Fruit fly (Drosophila melanogaster) whole organism, larva: Measurements from ENCODE around the gene CG14183.
A peak's percentile ranks its signal among the peaks of the same experiment; 100 is the strongest.

Experiments
- noc ChIP-seq: fragments of 200-800 bp; sonication (Bioruptor generic); optimal IDR thresholded peaks from 3 replicates; lab custom pipeline; 2019; ENCODE audit warnings: missing biosample characterization, mild to moderate bottlenecking, missing genetic modification characterization, moderate library complexity

The CG14183 gene

DNA sequence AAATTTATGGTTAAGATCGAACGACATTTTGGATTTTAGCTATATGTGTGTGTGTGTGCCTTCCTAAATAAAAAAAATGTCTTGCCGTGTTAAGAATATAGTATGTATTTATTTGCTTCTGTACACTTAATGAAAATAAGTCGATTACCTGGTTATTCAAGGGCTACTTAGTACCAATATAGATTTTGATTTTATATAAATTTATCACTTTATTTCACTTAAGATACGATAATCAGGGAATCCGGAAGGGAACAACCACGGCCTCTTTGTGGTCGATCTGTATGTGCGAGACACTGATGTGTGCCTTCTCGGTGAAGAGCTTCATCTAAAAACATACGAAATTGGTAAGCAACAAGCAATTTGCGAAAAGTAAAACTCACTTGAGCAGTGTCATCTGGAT is at the start of gene CG14183:
Gene CG14183, minus strand, starts transcription at position 101 of the 400 bp plus-strand sequence.
- TF ChIP-seq noc (tag; lab: Kevin White, UChicago) = no peak

DNA sequence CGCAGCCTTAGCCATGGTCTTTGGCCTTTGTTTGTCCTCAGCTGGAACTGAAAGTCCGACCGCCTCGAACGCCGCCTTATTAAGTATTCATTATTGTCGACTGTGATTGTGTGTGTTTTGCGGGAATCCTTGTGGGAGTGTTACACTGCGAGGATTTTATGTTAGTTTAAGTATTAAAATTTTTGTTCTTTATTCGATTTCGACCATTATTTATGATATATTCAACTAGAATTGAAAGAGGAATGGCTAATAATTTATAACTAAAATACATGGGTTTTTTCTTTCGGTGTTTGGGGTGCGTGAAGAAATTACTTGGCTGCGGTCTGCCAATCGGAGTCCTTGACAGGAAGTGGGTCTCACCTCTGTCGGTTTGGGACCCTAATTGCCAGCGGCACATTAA is 34.9 kb upstream of the CG14183 start:
- no peak for TF ChIP-seq noc (tag; lab: Kevin White, UChicago)

DNA sequence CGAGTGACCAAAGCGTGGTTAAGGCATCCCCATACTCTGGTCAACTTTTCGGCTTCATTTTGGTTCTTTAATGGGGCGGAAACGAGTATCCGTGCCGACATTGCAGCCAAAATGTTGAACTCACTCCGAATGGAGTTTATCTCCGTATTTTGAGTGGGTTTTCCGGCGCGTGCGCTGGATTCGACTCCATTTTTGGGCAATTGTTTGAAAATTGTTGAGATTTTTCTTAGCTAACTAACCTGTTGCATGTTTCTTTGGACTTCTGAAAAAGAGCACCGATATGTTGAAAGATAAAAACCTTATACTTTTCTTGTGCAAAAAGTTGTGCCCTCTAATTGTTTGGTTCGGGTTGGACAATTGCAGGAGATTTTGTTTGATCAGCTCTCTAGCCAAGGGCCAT is 9.0 kb upstream of the CG14183 start:
- TF ChIP-seq noc (tag; lab: Kevin White, UChicago) = no peak

DNA sequence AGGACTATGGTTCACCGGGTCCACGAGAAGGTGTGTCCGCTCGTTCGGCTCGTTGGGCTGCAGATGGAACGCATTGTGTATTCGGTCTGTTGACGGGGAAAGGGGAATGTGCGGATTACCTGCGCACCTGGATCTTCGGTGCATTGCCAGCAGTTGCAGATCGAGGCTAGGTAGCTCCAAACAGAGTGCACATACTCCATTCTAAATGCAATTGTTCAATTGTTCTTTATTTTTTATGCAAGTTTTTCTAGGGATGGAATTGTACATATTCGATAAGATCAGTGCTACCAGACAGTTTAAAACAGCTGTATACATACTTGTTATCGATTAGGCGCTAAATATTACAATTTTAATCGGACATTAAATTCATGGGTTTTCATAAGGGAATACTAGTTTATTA is 1.1 kb upstream of the CG14183 start, which contains the start of gene Lamtor1:
Gene Lamtor1, minus strand, starts transcription at position 268 of the 400 bp plus-strand sequence.
- TF ChIP-seq noc (tag; lab: Kevin White, UChicago) = no peak

DNA sequence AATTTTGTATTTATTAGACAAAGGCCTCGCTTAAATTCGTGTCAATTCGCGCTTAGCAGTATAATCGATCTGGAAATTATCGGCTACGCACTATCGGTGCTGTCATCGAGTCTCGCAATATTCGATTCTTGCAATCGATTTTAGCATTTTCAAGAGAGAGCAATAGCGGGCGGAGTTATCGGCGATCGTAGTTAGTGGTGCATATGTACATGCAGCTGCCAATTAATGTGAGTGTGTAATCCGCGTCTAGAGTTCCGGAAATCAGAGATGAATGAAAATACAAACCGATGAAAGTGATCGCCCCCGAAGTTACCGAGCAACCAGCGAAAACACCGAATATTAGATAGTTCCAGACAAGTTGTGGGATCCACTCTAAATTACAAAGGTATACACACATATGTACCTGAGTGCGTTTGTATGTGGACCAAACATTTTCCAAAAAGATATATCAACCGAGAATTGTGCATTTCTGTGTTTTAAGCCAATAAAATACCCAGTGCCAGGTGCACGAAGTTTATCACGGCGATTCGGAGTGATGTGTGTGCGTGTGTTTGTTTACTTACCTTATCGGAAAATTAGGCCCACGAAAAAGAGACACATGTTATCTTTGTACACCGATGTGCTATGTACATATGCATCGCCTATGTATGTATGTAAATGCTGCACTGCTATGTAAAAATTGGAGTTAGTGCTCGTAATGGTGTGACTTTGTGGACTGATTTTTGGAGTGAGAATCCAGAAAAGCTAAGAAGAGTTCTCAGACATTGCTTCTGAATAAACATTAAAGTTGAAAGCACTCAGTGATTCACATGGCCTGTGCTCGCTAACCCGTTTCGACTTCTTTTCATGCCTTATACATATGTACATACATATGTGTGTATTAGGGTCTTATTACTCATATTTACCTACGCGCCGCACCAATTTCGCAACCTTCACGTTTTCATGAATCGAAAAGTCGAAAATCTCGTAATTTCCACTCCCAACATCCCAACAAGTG is 21.1 kb downstream of the CG14183 start:
- no peak for TF ChIP-seq noc (tag; lab: Kevin White, UChicago)

DNA sequence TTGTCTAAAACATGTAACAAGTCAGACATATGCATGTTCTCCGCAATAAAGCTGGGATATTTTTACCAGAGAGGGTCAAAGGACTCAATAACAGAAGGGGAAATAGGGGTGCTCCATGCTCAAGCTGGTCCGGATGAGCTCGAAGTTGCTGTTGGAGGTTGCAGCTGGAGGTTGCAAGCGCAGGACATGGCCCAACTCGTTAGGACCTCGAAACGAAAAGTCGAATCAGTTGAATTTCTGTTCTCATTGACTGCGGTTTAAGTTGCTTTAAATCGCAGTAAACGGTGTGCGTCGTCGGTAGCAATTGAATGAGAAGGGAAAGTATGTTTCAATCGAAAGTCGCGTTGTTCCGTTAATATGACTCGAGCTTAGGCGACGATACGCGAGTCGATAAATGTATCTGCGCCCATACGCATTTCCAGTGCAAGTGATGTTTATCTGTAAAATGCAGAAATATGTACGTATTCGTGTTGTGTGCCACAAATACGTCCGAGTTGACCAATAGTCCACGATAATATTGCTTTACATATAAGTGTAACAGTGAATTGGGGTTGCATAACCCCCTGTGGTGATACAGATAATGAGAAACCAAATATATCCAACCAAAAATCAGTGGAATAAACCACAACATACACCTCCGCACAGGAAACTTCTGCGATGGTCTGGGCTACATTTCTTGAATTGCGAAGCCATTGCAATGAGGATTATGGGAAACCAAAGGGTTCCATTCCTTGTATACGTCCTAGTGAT is 22.4 kb downstream of the CG14183 start, which contains the start of gene kug:
Gene kug, plus strand, starts transcription at position 269 of the 750 bp plus-strand sequence.
- no peak for TF ChIP-seq noc (tag; lab: Kevin White, UChicago)

DNA sequence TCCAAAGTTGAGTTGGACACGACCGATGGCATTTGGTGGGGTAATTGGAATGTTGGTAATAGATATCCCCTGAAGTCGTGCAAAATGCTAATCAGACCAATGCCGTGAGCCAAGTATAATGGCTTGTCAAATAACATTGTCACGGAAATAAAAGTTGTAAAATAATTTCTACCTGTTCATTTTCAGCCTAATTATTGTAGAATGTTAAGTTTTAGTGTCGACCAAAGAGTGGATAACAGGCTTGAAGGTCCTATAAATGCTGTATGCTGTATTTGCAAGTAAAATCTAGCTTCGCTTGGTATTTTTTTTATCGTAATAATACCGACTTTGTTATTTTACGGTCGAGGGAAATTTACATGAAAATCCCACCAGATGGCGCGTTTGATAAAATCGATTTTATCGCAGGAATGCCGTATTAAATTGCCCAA is 23.2 kb downstream of the CG14183 start:
- TF ChIP-seq noc (tag; lab: Kevin White, UChicago) = no peak

DNA sequence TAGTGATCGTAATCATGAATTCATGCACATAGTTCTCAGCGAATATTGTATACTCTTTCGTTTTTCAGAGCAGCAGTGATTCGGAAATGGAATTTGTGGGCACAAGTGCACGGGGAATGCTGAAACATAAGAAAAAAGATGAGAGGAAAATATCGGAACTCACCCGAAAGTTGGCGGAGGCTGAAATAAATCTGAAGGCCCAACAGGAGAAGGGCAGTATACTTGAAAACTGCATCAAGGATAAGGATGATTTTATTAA is 24.5 kb downstream of the CG14183 start:
- TF ChIP-seq noc (tag; lab: Kevin White, UChicago) = no peak

DNA sequence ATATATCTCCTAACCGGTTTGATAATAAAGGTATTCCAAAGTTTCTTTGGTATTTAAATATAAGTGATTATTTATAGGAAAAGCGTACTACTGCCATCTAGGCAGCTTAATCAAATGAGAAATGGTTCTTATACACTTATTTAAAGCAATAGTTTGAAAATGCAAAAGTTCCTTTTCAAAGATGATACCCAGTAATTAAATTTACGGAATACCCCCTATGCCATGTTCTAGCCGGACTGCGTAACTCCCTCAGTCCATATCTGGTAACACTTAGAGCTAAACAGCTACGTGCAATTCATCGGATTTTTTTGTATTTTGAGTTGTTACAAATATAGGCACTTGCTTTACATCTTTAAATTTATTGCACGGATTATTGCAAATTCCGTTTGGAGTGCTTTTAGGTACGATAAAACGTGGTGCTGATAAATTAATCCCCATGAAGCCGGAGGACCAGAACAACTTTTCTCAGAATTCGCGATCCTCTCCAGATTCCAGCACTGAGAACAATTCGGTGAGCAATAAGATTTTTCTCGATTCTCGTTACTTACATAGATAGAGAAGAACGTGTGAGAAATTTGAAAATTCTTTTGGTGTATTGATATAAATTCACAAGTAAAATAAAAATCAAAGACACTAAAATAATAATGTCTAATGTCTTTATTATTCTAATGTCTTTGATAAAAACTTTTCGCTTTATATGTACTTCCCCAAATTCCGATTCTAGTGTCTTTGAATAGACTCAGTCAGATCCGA is 25.0 kb downstream of the CG14183 start, which contains the start of gene CG7668:
Gene CG7668, plus strand, starts transcription at position 255 of the 753 bp plus-strand sequence.
- peak; percentile 88 for TF ChIP-seq noc (tag; lab: Kevin White, UChicago)

DNA sequence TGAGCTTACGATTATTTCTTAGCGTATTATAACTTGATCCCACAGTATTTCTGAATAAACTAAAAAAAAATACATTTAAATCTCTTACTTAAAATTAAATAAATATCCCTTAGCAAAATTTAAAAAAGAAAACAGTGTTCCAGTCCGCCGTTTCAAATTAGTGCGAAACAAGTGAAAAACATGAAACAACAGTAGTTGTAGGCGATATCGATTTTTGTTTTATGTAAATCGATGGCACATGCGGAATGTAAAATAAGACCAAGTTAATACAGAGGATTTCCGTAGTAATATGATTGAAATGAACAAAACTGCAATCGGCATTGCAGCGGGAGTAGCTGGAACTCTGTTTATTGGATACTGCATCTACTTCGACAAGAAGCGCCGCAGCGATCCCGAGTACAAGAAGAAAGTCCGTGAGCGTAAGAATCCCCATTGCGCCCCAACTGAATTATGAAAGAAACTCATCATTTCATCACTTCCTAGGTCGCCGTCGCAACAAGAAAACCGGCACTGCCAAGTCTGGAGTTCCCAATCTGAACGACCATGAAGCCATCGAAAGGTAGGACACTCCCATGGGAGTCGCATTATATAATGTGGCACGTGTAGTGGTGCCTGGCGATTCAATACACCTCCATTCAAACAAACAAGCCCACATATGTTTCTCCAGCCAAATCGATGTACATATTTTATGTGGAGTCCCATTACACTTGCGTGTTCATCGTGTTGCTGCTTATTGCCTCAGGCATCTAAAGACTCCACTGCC is 26.6 kb downstream of the CG14183 start:
- no peak for TF ChIP-seq noc (tag; lab: Kevin White, UChicago)

DNA sequence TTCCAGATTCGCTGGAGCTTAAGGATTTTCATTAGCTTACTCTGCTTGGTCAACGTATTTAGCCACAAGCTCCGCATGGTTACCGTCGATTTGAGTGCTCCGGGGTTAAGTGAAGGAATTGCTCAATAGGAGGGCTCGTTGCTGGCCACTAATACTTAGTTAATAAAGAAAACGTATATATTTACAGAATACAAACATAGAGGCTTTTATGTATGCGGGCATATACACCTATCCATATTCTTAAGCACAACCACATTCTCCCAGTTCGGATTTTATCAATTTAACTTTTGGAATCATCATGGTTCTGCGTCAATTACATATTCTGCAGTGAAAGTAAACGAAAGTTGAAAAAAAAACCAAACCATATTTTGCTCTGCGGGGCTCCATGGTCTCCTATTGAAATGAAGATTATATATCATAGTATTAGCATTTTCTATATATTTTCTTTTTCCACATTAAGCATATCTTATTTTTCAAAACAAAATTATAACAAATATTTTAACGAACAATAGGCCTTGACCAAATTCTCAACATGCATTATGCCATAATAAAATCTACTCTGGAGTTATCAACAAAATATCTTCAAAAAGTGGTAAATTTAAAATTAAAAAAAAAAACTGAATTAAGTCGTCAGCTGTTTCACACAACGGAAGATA is 27.4 kb downstream of the CG14183 start, which contains the start of the genes Tom20 and Gabat:
Gene Tom20, plus strand, starts transcription at position 564 of the 656 bp plus-strand sequence.
Gene Gabat, minus strand, starts transcription at position 606 of the 656 bp plus-strand sequence.
- TF ChIP-seq noc (tag; lab: Kevin White, UChicago) = no peak

DNA sequence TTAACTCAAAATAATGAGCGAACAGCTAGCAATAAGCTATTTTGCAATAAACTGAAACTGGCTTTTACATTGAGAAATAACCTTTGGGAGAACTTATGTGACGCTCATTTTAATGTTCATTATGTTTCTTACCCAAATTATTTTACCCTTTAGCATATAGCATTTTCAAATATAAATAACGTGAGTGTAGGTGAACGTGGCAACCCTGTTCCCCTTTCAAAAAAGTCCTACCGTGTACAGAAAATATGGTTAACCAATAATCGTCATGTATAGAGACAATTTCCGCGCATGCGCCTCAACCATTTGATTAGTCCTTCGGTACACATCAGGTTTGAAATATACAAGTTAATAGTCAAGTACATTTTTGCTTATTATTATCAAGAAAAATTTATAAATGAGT is 33.6 kb downstream of the CG14183 start:
- no peak for TF ChIP-seq noc (tag; lab: Kevin White, UChicago)

DNA sequence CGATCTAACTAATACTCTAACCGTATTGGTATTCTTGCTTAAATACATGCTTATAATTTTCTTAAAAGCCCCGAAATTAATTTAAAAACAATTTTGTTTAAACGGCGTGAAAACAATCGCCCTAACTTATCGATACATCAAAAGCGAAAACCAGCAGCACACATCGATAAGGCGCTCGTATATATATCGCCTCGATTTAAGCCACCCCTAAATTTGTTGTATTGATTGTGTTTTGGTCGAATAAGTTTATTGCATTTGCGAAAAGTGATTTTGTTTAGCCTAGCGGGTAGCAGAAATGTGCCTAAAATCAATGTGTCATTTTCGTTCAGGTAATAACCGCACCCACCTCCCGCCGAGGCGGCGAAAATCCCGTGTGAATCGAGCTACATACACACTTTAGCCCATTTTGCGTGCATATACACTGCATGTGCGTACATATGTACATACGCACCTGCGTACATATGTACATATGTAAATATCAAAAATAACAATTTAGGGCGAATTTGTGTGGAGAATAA is 35.9 kb downstream of the CG14183 start, which contains the start of the genes CG7646 and Nca:
Gene CG7646, plus strand, starts transcription at position 174 of the 518 bp plus-strand sequence.
Gene Nca, plus strand, starts transcription at position 174 of the 518 bp plus-strand sequence.
- no peak for TF ChIP-seq noc (tag; lab: Kevin White, UChicago)

DNA sequence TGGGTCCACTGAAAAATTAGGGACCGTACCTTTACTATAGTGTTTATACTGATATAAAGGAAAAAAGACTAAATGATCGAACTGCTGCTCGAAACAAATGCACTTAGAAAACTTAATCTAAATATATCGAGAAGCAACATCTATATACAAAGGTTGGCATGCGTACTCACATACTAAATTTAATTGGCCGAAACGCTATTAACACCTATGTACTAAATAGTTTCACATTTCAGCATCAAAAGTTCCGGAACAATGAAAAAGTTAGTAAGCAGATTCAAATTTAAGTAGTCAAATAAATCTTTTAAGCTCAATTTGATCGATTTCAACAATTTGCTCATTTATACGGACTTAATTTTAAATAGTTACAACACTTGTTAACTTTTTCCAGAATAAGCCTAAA is 36.5 kb downstream of the CG14183 start, which contains the start of gene fln:
Gene fln, minus strand, starts transcription at position 101 of the 400 bp plus-strand sequence.
- no peak for TF ChIP-seq noc (tag; lab: Kevin White, UChicago)
